Fruit fly (Drosophila melanogaster) whole organism, embryonic: ENCODE data around the gene CG5386.

Source experiments
- Asciz ChIP-seq: fragments of 200-800 bp; sonication (Bioruptor generic); optimal IDR thresholded peaks from 2 replicates; lab custom pipeline; 2017; ENCODE audit warnings: missing biosample characterization, mild to moderate bottlenecking, missing genetic modification characterization, missing genetic modification reagents
- Awh ChIP-seq: fragments of 200-800 bp; sonication (Bioruptor generic); IDR thresholded peaks from 2 replicates; pipeline ENCODE4, ENCODE4 v1.3.6; 2022; ENCODE audit warnings: missing biosample characterization, missing genetic modification characterization
- CG1024 ChIP-seq: fragments of 200-800 bp; sonication (Bioruptor generic); IDR thresholded peaks from 2 replicates; pipeline ENCODE4 v1.3.6; 2022; ENCODE audit warnings: missing biosample characterization, missing genetic modification characterization
- CG11723 ChIP-seq: fragments of 200-800 bp; sonication (Bioruptor generic); optimal IDR thresholded peaks from 2 replicates; lab custom pipeline; 2017; ENCODE audit warnings: missing biosample characterization, mild to moderate bottlenecking, missing genetic modification characterization
- CG1233 ChIP-seq: fragments of 200-800 bp; sonication (Bioruptor generic); optimal IDR thresholded peaks from 4 replicates; lab custom pipeline; 2018; ENCODE audit warnings: missing biosample characterization, mild to moderate bottlenecking, missing genetic modification characterization
- CG12769 ChIP-seq: fragments of 200-800 bp; sonication (Bioruptor generic); optimal IDR thresholded peaks from 2 replicates; lab custom pipeline; 2019; ENCODE audit warnings: missing biosample characterization, mild to moderate bottlenecking, missing genetic modification characterization, moderate library complexity
- CG13894 ChIP-seq: fragments of 200-800 bp; sonication (Bioruptor generic); optimal IDR thresholded peaks from 3 replicates; lab custom pipeline; 2018; ENCODE audit warnings: missing biosample characterization, mild to moderate bottlenecking, missing genetic modification characterization, moderate library complexity
- CG14441 ChIP-seq: fragments of 200-800 bp; sonication (Bioruptor generic); IDR thresholded peaks from 2 replicates; pipeline ENCODE4 v1.3.6; 2022; ENCODE audit warnings: missing biosample characterization, missing genetic modification characterization
- CG15601 ChIP-seq: fragments of 200-800 bp; sonication (Bioruptor generic); optimal IDR thresholded peaks from 3 replicates; lab custom pipeline; 2019; ENCODE audit warnings: missing biosample characterization, mild to moderate bottlenecking, missing genetic modification characterization, moderate library complexity
- CG15696 ChIP-seq: fragments of 200-800 bp; sonication (Bioruptor generic); optimal IDR thresholded peaks from 2 replicates; lab custom pipeline; 2019; ENCODE audit warnings: missing biosample characterization, mild to moderate bottlenecking, missing genetic modification characterization, moderate library complexity
- CG1647 ChIP-seq: fragments of 200-800 bp; sonication (Bioruptor generic); optimal IDR thresholded peaks from 3 replicates; lab custom pipeline; 2016; ENCODE audit warnings: missing biosample characterization, missing genetic modification characterization
- CG2129 ChIP-seq: fragments of 200-800 bp; sonication (Bioruptor generic); IDR thresholded peaks from 2 replicates; pipeline ENCODE4 v1.3.6; 2022; ENCODE audit warnings: missing biosample characterization, missing genetic modification characterization; ENCODE audit not compliant: partially characterized antibody
- CG2678 ChIP-seq: fragments of 200-800 bp; sonication (Bioruptor generic); optimal IDR thresholded peaks from 3 replicates; lab custom pipeline; 2019; ENCODE audit warnings: missing biosample characterization, mild to moderate bottlenecking, missing genetic modification characterization, moderate library complexity
- CG34224 ChIP-seq: fragments of 200-800 bp; sonication (Bioruptor generic); IDR thresholded peaks from 3 replicates; pipeline ENCODE4 v1.3.6; 2022; ENCODE audit warnings: missing biosample characterization, missing genetic modification characterization; ENCODE audit not compliant: partially characterized antibody
- CG34422 ChIP-seq: fragments of 200-800 bp; sonication (Bioruptor generic); IDR thresholded peaks from 3 replicates; pipeline ENCODE4 v1.3.6; 2022; ENCODE audit warnings: missing biosample characterization, missing genetic modification characterization
- CG6654 ChIP-seq: fragments of 200-800 bp; sonication (Bioruptor generic); optimal IDR thresholded peaks from 2 replicates; lab custom pipeline; 2017; ENCODE audit warnings: missing biosample characterization, mild to moderate bottlenecking, missing genetic modification characterization
- CG6689 ChIP-seq: fragments of 200-800 bp; sonication (Bioruptor generic); IDR thresholded peaks from 2 replicates; pipeline ENCODE4 v1.3.6; 2022; ENCODE audit warnings: missing biosample characterization, missing genetic modification characterization
- Doc2 ChIP-seq: fragments of 200-800 bp; sonication (Bioruptor generic); IDR thresholded peaks from 2 replicates; pipeline ENCODE4 v1.3.6; 2022; ENCODE audit warnings: missing biosample characterization, missing genetic modification characterization
- Ets65A ChIP-seq: fragments of 200-800 bp; sonication (Bioruptor generic); peaks from one replicate; lab custom pipeline; 2016; ENCODE audit warnings: missing biosample characterization, missing genetic modification characterization
- H2.0 ChIP-seq: fragments of 200-800 bp; sonication (Bioruptor generic); IDR thresholded peaks from 2 replicates; pipeline ENCODE4 v1.3.6; 2022; ENCODE audit warnings: missing biosample characterization, missing genetic modification characterization
- HLH3B ChIP-seq: fragments of 200-800 bp; sonication (Bioruptor generic); IDR thresholded peaks from 2 replicates; pipeline ENCODE4 v1.3.6; 2022; ENCODE audit warnings: missing biosample characterization, missing genetic modification characterization
- HmgZ ChIP-seq: fragments of 200-800 bp; sonication (Bioruptor generic); optimal IDR thresholded peaks from 2 replicates; lab custom pipeline; 2018; ENCODE audit warnings: missing biosample characterization, mild to moderate bottlenecking, missing genetic modification characterization
- Hr51 ChIP-seq, 2 experiments: fragments of 200-800 bp; sonication (Bioruptor generic); optimal IDR thresholded peaks; 2 replicates in 1 of 2; 3 replicates in 1 of 2; lab custom pipeline; 2016 to 2018; ENCODE audit warnings: missing biosample characterization in 2 of 2, missing genetic modification characterization in 2 of 2, mild to moderate bottlenecking in 1 of 2, moderate library complexity in 1 of 2
- NC2β ChIP-seq: fragments of 200-800 bp; sonication (Bioruptor generic); optimal IDR thresholded peaks from 2 replicates; lab custom pipeline; 2016; ENCODE audit warnings: missing biosample characterization, missing genetic modification characterization
- Pdp1 ChIP-seq, 2 experiments: fragments of 200-800 bp; sonication (Bioruptor generic); optimal IDR thresholded peaks; 3 replicates each; lab custom pipeline; 2016; ENCODE audit warnings: missing biosample characterization in 2 of 2, missing genetic modification characterization in 2 of 2, mild to moderate bottlenecking in 1 of 2, moderate library complexity in 1 of 2
- Sox100B ChIP-seq: fragments of 200-800 bp; sonication (Bioruptor generic); optimal IDR thresholded peaks from 3 replicates; lab custom pipeline; 2018; ENCODE audit warnings: missing biosample characterization, mild to moderate bottlenecking, missing genetic modification characterization
- Vsx1 ChIP-seq: fragments of 200-800 bp; sonication (Bioruptor generic); optimal IDR thresholded peaks from 2 replicates; lab custom pipeline; 2017; ENCODE audit warnings: missing biosample characterization, mild to moderate bottlenecking, missing genetic modification characterization, missing genetic modification reagents
- abd-A ChIP-seq: fragments of 200-800 bp; sonication (Bioruptor generic); optimal IDR thresholded peaks from 3 replicates; lab custom pipeline; 2019; ENCODE audit warnings: missing biosample characterization, mild to moderate bottlenecking, missing genetic modification characterization, moderate library complexity
- bcd ChIP-seq: fragments of 200-800 bp; sonication (Bioruptor generic); optimal IDR thresholded peaks from 2 replicates; lab custom pipeline; 2017; ENCODE audit warnings: missing biosample characterization, mild to moderate bottlenecking, missing genetic modification characterization
- chinmo ChIP-seq: fragments of 200-800 bp; sonication (Bioruptor generic); IDR thresholded peaks from 4 replicates; pipeline ENCODE4 v1.3.6; 2022; ENCODE audit warnings: missing biosample characterization, missing genetic modification characterization; ENCODE audit not compliant: partially characterized antibody
- crc ChIP-seq: fragments of 200-800 bp; sonication (Bioruptor generic); optimal IDR thresholded peaks from 2 replicates; lab custom pipeline; 2016; ENCODE audit warnings: missing biosample characterization, missing genetic modification characterization
- dan ChIP-seq: fragments of 200-800 bp; sonication (Bioruptor generic); IDR thresholded peaks from 2 replicates; pipeline ENCODE4 v1.3.6; 2022; ENCODE audit warnings: missing biosample characterization, missing genetic modification characterization
- en ChIP-seq: fragments of 200-800 bp; sonication (Bioruptor generic); optimal IDR thresholded peaks from 2 replicates; lab custom pipeline; 2016; ENCODE audit warnings: missing biosample characterization, missing genetic modification characterization
- gsb-n ChIP-seq: fragments of 200-800 bp; sonication (Bioruptor generic); optimal IDR thresholded peaks from 3 replicates; lab custom pipeline; 2018; ENCODE audit warnings: missing biosample characterization, mild to moderate bottlenecking, missing genetic modification characterization
- oc ChIP-seq: fragments of 200-800 bp; sonication (Bioruptor generic); optimal IDR thresholded peaks from 2 replicates; lab custom pipeline; 2018; ENCODE audit warnings: missing biosample characterization, mild to moderate bottlenecking, missing genetic modification characterization, moderate library complexity
- sd ChIP-seq: fragments of 200-800 bp; sonication (Bioruptor generic); optimal IDR thresholded peaks from 3 replicates; lab custom pipeline; 2018; ENCODE audit warnings: missing biosample characterization, mild to moderate bottlenecking, missing genetic modification characterization, moderate library complexity
- sim ChIP-seq: fragments of 200-800 bp; sonication (Bioruptor generic); IDR thresholded peaks from 2 replicates; pipeline ENCODE4 v1.3.6; 2022; ENCODE audit warnings: missing biosample characterization, missing genetic modification characterization
- slou ChIP-seq: fragments of 200-800 bp; sonication (Bioruptor generic); optimal IDR thresholded peaks from 3 replicates; lab custom pipeline; 2016; ENCODE audit warnings: missing biosample characterization, missing genetic modification characterization
- sob ChIP-seq: fragments of 200-800 bp; sonication (Bioruptor generic); IDR thresholded peaks from 2 replicates; pipeline ENCODE4 v1.3.6; 2022; ENCODE audit warnings: missing biosample characterization, missing genetic modification characterization
- vvl ChIP-seq: fragments of 200-800 bp; sonication (Bioruptor generic); IDR thresholded peaks from 2 replicates; pipeline ENCODE4 v1.3.6; 2022; ENCODE audit warnings: missing biosample characterization, missing genetic modification characterization
- wor ChIP-seq: fragments of 200-800 bp; sonication (Bioruptor generic); IDR thresholded peaks from 2 replicates; pipeline ENCODE4 v1.3.6; 2022; ENCODE audit warnings: missing biosample characterization, missing genetic modification characterization
- yki ChIP-seq: fragments of >200 bp; optimal IDR thresholded peaks from 3 replicates; lab custom pipeline; 2018

CG5386 gene

dm6 chr3R:22339510-22339909, 2.5 kb downstream of the CG5386 start (continued):
- TF ChIP-seq crc (GFP tag; lab: Kevin White, UChicago), result peak; percentile 9
- no peak for TF ChIP-seq sim (GFP tag; lab: Robert Waterston, UW)
- TF ChIP-seq CG15601 (tag; lab: Kevin White, UChicago), result no peak
- TF ChIP-seq HmgZ, result no peak
- TF ChIP-seq CG34422, result no peak
- TF ChIP-seq CG1233 (GFP tag; lab: Kevin White, UChicago), result no peak
- peak; percentile 29 for TF ChIP-seq CG2678 (tag; lab: Kevin White, UChicago)
- TF ChIP-seq CG1024 (GFP tag; lab: Robert Waterston, UW), result no peak
- TF ChIP-seq Pdp1 (GFP tag; optimal IDR thresholded peaks at IDR 0.05; lab: Kevin White, UChicago), result peak in 1 of 2 experiments; percentile 43

dm6 chr3R:22334050-22334449, 8.0 kb downstream of the CG5386 start, which contains the start of gene CG5391:
CG5391 (minus strand) TSS chr3R:22334150.
- TF ChIP-seq CG15696 (tag; lab: Kevin White, UChicago) (no peak), dan (GFP tag; lab: Robert Waterston, UW) (no peak), Doc2 (no peak)

- TF ChIP-seq slou (GFP tag; lab: Kevin White, UChicago), result no peak
- TF ChIP-seq chinmo (GFP tag; lab: Robert Waterston, UW), result 0 out of 4 replicates have a peak, but pooled peaks have one; percentile 44
- TF ChIP-seq CG13894, result peak; percentile 70
- peak; percentile 16 for TF ChIP-seq CG6654 (GFP tag; lab: Kevin White, UChicago)
- no peak for TF ChIP-seq CG2129 (GFP tag; lab: Robert Waterston, UW)
- peak in 1 of 2 experiments; percentile 55 for TF ChIP-seq Pdp1 (GFP tag; optimal IDR thresholded peaks at IDR 0.05; lab: Kevin White, UChicago)
- TF ChIP-seq CG12769 (tag; lab: Kevin White, UChicago), result peak; percentile 13
Observed at dm6 chr3R:22331691-22332090, 10.4 kb downstream of the CG5386 start, which contains the start of gene CG13862. CG13862 (plus strand) TSS chr3R:22331991.

DNA sequence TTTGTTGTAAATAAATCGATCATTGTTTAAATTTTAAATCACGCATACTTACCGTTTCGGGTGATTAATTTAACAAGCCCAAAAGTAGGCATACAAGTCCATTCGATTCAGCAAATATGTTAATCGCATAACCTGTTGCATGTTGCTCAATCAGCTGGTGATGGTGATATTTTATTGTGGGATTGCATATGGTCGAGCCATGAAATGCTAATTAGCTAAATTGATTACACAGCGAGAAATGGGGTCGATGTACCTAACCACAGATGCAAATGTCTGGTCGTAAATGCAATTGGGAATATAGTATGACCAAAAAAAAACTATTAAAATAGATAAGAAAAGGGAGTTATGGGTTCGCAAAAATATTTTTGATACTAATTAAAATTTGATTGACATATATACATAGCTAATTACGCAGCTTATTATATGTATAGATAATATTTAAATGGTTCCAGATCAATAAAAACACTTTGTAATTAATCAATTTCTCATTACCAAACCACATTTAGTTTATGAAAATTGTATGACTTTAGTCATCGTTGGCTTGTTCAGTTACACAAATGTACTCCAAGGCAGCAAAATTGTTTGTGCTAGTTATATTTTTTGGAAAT, 11.4 kb downstream of the CG5386 start, which contains the start of gene CG33721:
TSS of gene CG33721 (plus strand) at position 558 of the 608 bp plus-strand sequence.
- TF ChIP-seq yki (lab: Kevin White, UChicago) (no peak), bcd (no peak), sd (tag; lab: Kevin White, UChicago) (peak; percentile 20), oc (tag; lab: Kevin White, UChicago) (peak; percentile 18), Ets65A (peak; percentile 78), Awh (peak; percentile 72; the same call in 1 of the 2 replicates), CG13894 (no peak), abd-A (tag; lab: Kevin White, UChicago) (peak; percentile 72), vvl (GFP tag; lab: Robert Waterston, UW) (peak; percentile 83), Vsx1 (GFP tag; lab: Kevin White, UChicago) (peak; percentile 66)

- TF ChIP-seq wor (GFP tag; lab: Robert Waterston, UW), result no peak
- TF ChIP-seq CG34224 (GFP tag; lab: Robert Waterston, UW), result no peak
- TF ChIP-seq NC2β, result no peak
- TF ChIP-seq CG1647 (GFP tag; lab: Kevin White, UChicago), result no peak
- no peak for TF ChIP-seq gsb-n (tag; lab: Kevin White, UChicago)
- TF ChIP-seq Hr51 (GFP tag; optimal IDR thresholded peaks at IDR 0.05; lab: Kevin White, UChicago), result peak in 1 of 2 experiments; percentile 72
- TF ChIP-seq Asciz (GFP tag; lab: Kevin White, UChicago), result peak; percentile 19
- TF ChIP-seq en, result no peak
- TF ChIP-seq CG14441 (GFP tag; lab: Robert Waterston, UW), result peak; percentile 29; the same call in 1 of the 2 replicates
- 0 out of 2 replicates have a peak, but pooled peaks have one; percentile 25 for TF ChIP-seq CG6689 (GFP tag; lab: Robert Waterston, UW)
- peak; percentile 34 for TF ChIP-seq Sox100B (GFP tag; lab: Kevin White, UChicago)
- 0 out of 2 replicates have a peak, but pooled peaks have one; percentile 10 for TF ChIP-seq H2.0 (GFP tag; lab: Robert Waterston, UW)
- no peak for TF ChIP-seq sob
- no peak for TF ChIP-seq CG11723 (GFP tag; lab: Kevin White, UChicago)
- peak; percentile 27; the same call in 1 of the 2 replicates for TF ChIP-seq HLH3B (GFP tag; lab: Robert Waterston, UW)
Observed at dm6 chr3R:22328665-22329350, 13.2 kb downstream of the CG5386 start, which contains the start of gene CG7080. CG7080 (plus strand) TSS chr3R:22329300.
